Worm (Caenorhabditis elegans) whole organism, L4 larva: ENCODE measurements around the gene EGAP2.1.

ENCODE experiments used
- T20F7.1 ChIP-seq: fragments of 200-800 bp; sonication (Bioruptor generic); optimal IDR thresholded peaks from 2 replicates; lab custom pipeline; 2018; ENCODE audit warnings: mild to moderate bottlenecking, missing genetic modification characterization, missing compliant biosample characterization
- Y75B8A.6 ChIP-seq: fragments of 200-800 bp; sonication (Bioruptor generic); IDR thresholded peaks from 2 replicates; pipeline ENCODE4 v1.3.6; 2022; ENCODE audit warnings: missing genetic modification reagents, missing genetic modification characterization, missing compliant biosample characterization
- aha-1 ChIP-seq: fragments of 150-350 bp; peaks from one replicate; lab custom pipeline; 2014; ENCODE audit warnings: missing biosample characterization, missing genetic modification characterization
- ceh-20 ChIP-seq: fragments of 200-800 bp; sonication (Bioruptor generic); IDR thresholded peaks from 2 replicates; pipeline ENCODE4 v1.3.6; 2022; ENCODE audit warnings: missing genetic modification reagents, missing genetic modification characterization, missing compliant biosample characterization
- ceh-62 ChIP-seq: sonication (generic microtip); optimal IDR thresholded peaks from 2 replicates; lab custom pipeline; 2017; ENCODE audit warnings: missing biosample characterization, missing genetic modification characterization
- cey-2 ChIP-seq: sonication (generic microtip); optimal IDR thresholded peaks from 3 replicates; lab custom pipeline; 2017; ENCODE audit warnings: missing genetic modification characterization, mild to moderate bottlenecking, missing compliant biosample characterization, antibody characterized with exemption, borderline replicate concordance; ENCODE audit not compliant: insufficient read depth
- daf-16 ChIP-seq, 3 experiments: sonication (generic microtip); optimal IDR thresholded peaks; 2 replicates each; lab custom pipeline; 2016 to 2017; ENCODE audit warnings: missing genetic modification characterization in 3 of 3, missing genetic modification reagents in 3 of 3, mild to moderate bottlenecking in 2 of 3, missing compliant biosample characterization in 2 of 3, missing biosample characterization in 1 of 3, moderate library complexity in 1 of 3
- dmd-6 ChIP-seq: fragments of 200-800 bp; sonication (Bioruptor generic); IDR thresholded peaks from 2 replicates; pipeline ENCODE4 v1.3.6; 2022; ENCODE audit warnings: missing genetic modification reagents, missing genetic modification characterization, missing compliant biosample characterization
- dpl-1 ChIP-seq: fragments of 150-350 bp; optimal IDR thresholded peaks from 2 replicates; lab custom pipeline; 2014; ENCODE audit warnings: missing biosample characterization, missing genetic modification reagents, missing genetic modification characterization
- duxl-1 ChIP-seq: sonication (generic microtip); optimal IDR thresholded peaks from 2 replicates; lab custom pipeline; 2016; ENCODE audit warnings: mild to moderate bottlenecking, missing genetic modification characterization, moderate library complexity, missing compliant biosample characterization; ENCODE audit not compliant: poor library complexity
- dve-1 ChIP-seq: sonication (generic microtip); optimal IDR thresholded peaks from 2 replicates; lab custom pipeline; 2017; ENCODE audit warnings: antibody characterized with exemption, mild to moderate bottlenecking, missing genetic modification characterization, missing compliant biosample characterization; ENCODE audit not compliant: insufficient read depth
- egl-43 ChIP-seq: fragments of 200-800 bp; sonication (Bioruptor generic); IDR thresholded peaks from 2 replicates; pipeline ENCODE4 v1.3.6; 2022; ENCODE audit warnings: missing genetic modification reagents, missing genetic modification characterization, missing compliant biosample characterization
- fos-1 ChIP-seq: fragments of 150-350 bp; optimal IDR thresholded peaks from 2 replicates; lab custom pipeline; 2014; ENCODE audit warnings: missing biosample characterization, missing genetic modification characterization
- gei-8 ChIP-seq: fragments of 200-800 bp; sonication (Bioruptor generic); optimal IDR thresholded peaks from 2 replicates; lab custom pipeline; 2018; ENCODE audit warnings: mild to moderate bottlenecking, missing genetic modification characterization, missing compliant biosample characterization
- hlh-11 ChIP-seq: fragments of 200-800 bp; sonication (Bioruptor generic); optimal IDR thresholded peaks from 2 replicates; lab custom pipeline; 2018; ENCODE audit warnings: mild to moderate bottlenecking, missing genetic modification characterization, missing compliant biosample characterization
- hlh-30 ChIP-seq: sonication (generic microtip); optimal IDR thresholded peaks from 2 replicates; lab custom pipeline; 2017; ENCODE audit warnings: antibody characterized with exemption, mild to moderate bottlenecking, missing genetic modification characterization, missing compliant biosample characterization; ENCODE audit not compliant: insufficient read depth
- hmg-1.1 ChIP-seq: fragments of 200-800 bp; sonication (Bioruptor generic); IDR thresholded peaks from 2 replicates; pipeline ENCODE4 v1.3.6; 2022; ENCODE audit warnings: missing genetic modification reagents, missing genetic modification characterization, missing compliant biosample characterization
- lin-38 ChIP-seq: fragments of 200-800 bp; sonication (Bioruptor generic); IDR thresholded peaks from 2 replicates; pipeline ENCODE4 v1.3.6; 2022; ENCODE audit warnings: missing genetic modification reagents, missing genetic modification characterization, missing compliant biosample characterization
- lin-39 ChIP-seq: fragments of 150-350 bp; optimal IDR thresholded peaks from 2 replicates; lab custom pipeline; 2014; ENCODE audit warnings: missing biosample characterization, missing genetic modification reagents, missing genetic modification characterization
- lsy-2 ChIP-seq, 2 experiments: fragments of 150-350 bp in 1 of 2; sonication (generic microtip) in 1 of 2; optimal IDR thresholded peaks; 2 replicates each; lab custom pipeline; 2014 to 2017; ENCODE audit warnings: missing biosample characterization in 2 of 2, missing genetic modification characterization in 2 of 2
- mdl-1 ChIP-seq, 2 experiments: fragments of 150-350 bp in 1 of 2; sonication (generic microtip) in 1 of 2; optimal IDR thresholded peaks; 2 replicates each; lab custom pipeline; 2014 to 2017; ENCODE audit warnings: missing biosample characterization in 2 of 2, missing genetic modification characterization in 2 of 2
- mdt-29 ChIP-seq: fragments of 200-800 bp; sonication (Bioruptor generic); IDR thresholded peaks from 2 replicates; pipeline ENCODE4 v1.3.6; 2022; ENCODE audit warnings: missing genetic modification reagents, missing genetic modification characterization, missing compliant biosample characterization
- mep-1 ChIP-seq: fragments of 150-350 bp; sonication (generic microtip); optimal IDR thresholded peaks from 3 replicates; lab custom pipeline; 2014; ENCODE audit warnings: missing biosample characterization, missing genetic modification characterization
- mes-2 ChIP-seq: sonication (generic microtip); optimal IDR thresholded peaks from 2 replicates; lab custom pipeline; 2016; ENCODE audit warnings: missing genotype, mild to moderate bottlenecking, missing genetic modification characterization, missing compliant biosample characterization; ENCODE audit not compliant: poor library complexity, severe bottlenecking
- nhr-102 ChIP-seq: sonication (generic microtip); optimal IDR thresholded peaks from 2 replicates; lab custom pipeline; 2016; ENCODE audit warnings: mild to moderate bottlenecking, missing genetic modification characterization, moderate library complexity, missing compliant biosample characterization
- nhr-11 ChIP-seq: fragments of 150-350 bp; optimal IDR thresholded peaks from 2 replicates; lab custom pipeline; 2014; ENCODE audit warnings: missing biosample characterization, missing genetic modification characterization
- nhr-28 ChIP-seq: fragments of 150-350 bp; optimal IDR thresholded peaks from 2 replicates; lab custom pipeline; 2014; ENCODE audit warnings: missing biosample characterization, missing genetic modification characterization
- nhr-48 ChIP-seq: sonication (generic microtip); optimal IDR thresholded peaks from 2 replicates; lab custom pipeline; 2016; ENCODE audit warnings: mild to moderate bottlenecking, missing genetic modification characterization, missing compliant biosample characterization
- nhr-6 ChIP-seq: fragments of 150-350 bp; optimal IDR thresholded peaks from 2 replicates; lab custom pipeline; 2014; ENCODE audit warnings: missing biosample characterization, missing genetic modification characterization
- pha-4 ChIP-seq, 2 experiments: fragments of 150-350 bp in 1 of 2; fragments of 200-800 bp in 1 of 2; sonication (Bioruptor generic) in 1 of 2; IDR thresholded peaks in 1 of 2; optimal IDR thresholded peaks in 1 of 2; 2 replicates each; pipeline versions ENCODE4 v1.3.6 to Lab custom; 2014 to 2022; ENCODE audit warnings: missing genetic modification characterization in 2 of 2, missing genetic modification reagents in 2 of 2, missing biosample characterization in 1 of 2, missing compliant biosample characterization in 1 of 2
- php-3 ChIP-seq: fragments of 200-800 bp; sonication (Bioruptor generic); IDR thresholded peaks from 2 replicates; pipeline ENCODE4 v1.3.6; 2022; ENCODE audit warnings: missing genetic modification reagents, missing genetic modification characterization, missing compliant biosample characterization
- pqm-1 ChIP-seq: sonication (generic microtip); optimal IDR thresholded peaks from 2 replicates; lab custom pipeline; 2017; ENCODE audit warnings: missing biosample characterization, missing genetic modification characterization
- rbr-2 ChIP-seq: sonication (generic microtip); optimal IDR thresholded peaks from 2 replicates; lab custom pipeline; 2016; ENCODE audit warnings: missing genotype, missing genetic modification characterization, missing compliant biosample characterization
- saeg-2 ChIP-seq: fragments of 200-800 bp; sonication (Bioruptor generic); IDR thresholded peaks from 2 replicates; pipeline ENCODE4 v1.3.6; 2022; ENCODE audit warnings: missing genetic modification reagents, missing genetic modification characterization, missing compliant biosample characterization
- sdz-12 ChIP-seq: fragments of 200-800 bp; sonication (Bioruptor generic); optimal IDR thresholded peaks from 2 replicates; lab custom pipeline; 2018; ENCODE audit warnings: mild to moderate bottlenecking, missing genetic modification characterization, missing compliant biosample characterization
- spr-1 ChIP-seq: sonication (generic microtip); optimal IDR thresholded peaks from 2 replicates; lab custom pipeline; 2016; ENCODE audit warnings: mild to moderate bottlenecking, missing genetic modification characterization, missing compliant biosample characterization
- spr-3 ChIP-seq: fragments of 200-800 bp; sonication (Bioruptor generic); optimal IDR thresholded peaks from 2 replicates; lab custom pipeline; 2018; ENCODE audit warnings: mild to moderate bottlenecking, missing genetic modification characterization, missing compliant biosample characterization
- tra-1 ChIP-seq: fragments of 200-800 bp; sonication (Bioruptor generic); IDR thresholded peaks from 2 replicates; pipeline ENCODE4 v1.3.6; 2022; ENCODE audit warnings: missing genetic modification reagents, missing genetic modification characterization, missing compliant biosample characterization
- unc-130 ChIP-seq: sonication (generic microtip); optimal IDR thresholded peaks from 2 replicates; lab custom pipeline; 2016; ENCODE audit warnings: missing genetic modification reagents, missing genetic modification characterization, missing compliant biosample characterization
- unc-62 ChIP-seq, 3 experiments: fragments of 150-350 bp in 1 of 3; sonication (generic microtip); optimal IDR thresholded peaks in 2 of 3; peaks in 1 of 3; 1 replicate in 1 of 3; 2 replicates in 2 of 3; lab custom pipeline; 2014 to 2017; ENCODE audit warnings: missing biosample characterization in 3 of 3, missing genetic modification characterization in 3 of 3, missing genetic modification reagents in 3 of 3, missing genotype in 1 of 3
- zag-1 ChIP-seq: fragments of 150-350 bp; optimal IDR thresholded peaks from 2 replicates; lab custom pipeline; 2014; ENCODE audit warnings: missing biosample characterization, missing genetic modification characterization

The EGAP2.1 gene

DNA sequence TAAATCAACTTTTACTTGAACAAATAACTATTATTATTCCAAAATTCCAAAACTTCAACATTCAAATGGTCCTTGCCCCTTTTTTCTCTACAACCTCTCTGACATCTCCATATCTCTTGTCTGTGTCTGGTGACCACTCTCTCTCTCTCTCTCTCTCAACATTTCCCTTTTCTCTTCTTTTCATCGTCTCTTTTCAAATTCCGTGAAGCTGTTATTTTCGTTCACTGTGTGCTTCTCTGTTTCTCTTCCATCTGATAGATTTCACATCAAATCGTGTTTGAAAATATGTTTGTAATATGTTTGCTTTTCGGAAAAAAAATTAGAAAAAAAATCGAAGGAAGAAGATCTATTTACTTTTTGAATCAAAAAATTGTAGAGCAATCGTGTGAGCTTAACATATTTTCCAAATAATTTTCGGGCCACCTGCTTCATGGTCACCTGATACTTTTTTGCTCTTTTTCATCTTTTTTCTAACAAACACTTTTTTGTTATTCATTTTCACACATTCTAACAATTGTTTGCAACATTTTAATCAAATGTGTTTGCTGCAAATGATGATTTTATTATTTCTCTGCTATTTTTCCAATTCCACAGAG, 30.1 kb upstream of the EGAP2.1 start:
- TF ChIP-seq nhr-28 (tag; lab: Kevin White, UChicago) = peak; percentile 3
- TF ChIP-seq nhr-11 (tag; lab: Kevin White, UChicago) = no peak
- TF ChIP-seq mdl-1 (tag; optimal IDR thresholded peaks at IDR 0.05; lab: Kevin White, UChicago) = peak in 1 of 2 experiments; percentile 22
- no peak for TF ChIP-seq lin-39 (tag; lab: Kevin White, UChicago)
- peak; percentile 81 for TF ChIP-seq hlh-30
- TF ChIP-seq ceh-62 (tag; lab: Kevin White, UChicago) = no peak
- no peak for TF ChIP-seq pha-4 (GFP tag; IDR thresholded peaks at IDR 0.05; lab: Robert Waterston, UW)
- TF ChIP-seq pha-4 (tag; optimal IDR thresholded peaks at IDR 0.05; lab: Kevin White, UChicago) = peak; percentile 11
- peak in 1 of 2 experiments; percentile 89 for TF ChIP-seq daf-16 (GFP tag; optimal IDR thresholded peaks at IDR 0.05; lab: Kevin White, UChicago)
- TF ChIP-seq daf-16 (tag; optimal IDR thresholded peaks at IDR 0.05; lab: Kevin White, UChicago) = peak; percentile 50
- peak in 1 of 2 experiments; percentile 21 for TF ChIP-seq unc-62 (GFP tag; optimal IDR thresholded peaks at IDR 0.05 in 1 of 2; lab: Kevin White, UChicago)
- no peak for TF ChIP-seq unc-62 (tag; optimal IDR thresholded peaks at IDR 0.05; lab: Kevin White, UChicago)
- no peak for TF ChIP-seq sdz-12 (GFP tag; lab: Kevin White, UChicago)
- TF ChIP-seq nhr-6 (tag; lab: Kevin White, UChicago) = no peak
- TF ChIP-seq mep-1 (tag; lab: Kevin White, UChicago) = peak; percentile 56
- TF ChIP-seq hlh-11 (tag; lab: Kevin White, UChicago) = peak; percentile 57
- peak in 1 of 2 experiments; percentile 67 for TF ChIP-seq lsy-2 (tag; optimal IDR thresholded peaks at IDR 0.05; lab: Kevin White, UChicago)
- peak; percentile 36 for TF ChIP-seq dve-1 (tag; lab: Kevin White, UChicago)
- TF ChIP-seq rbr-2 (tag; lab: Kevin White, UChicago) = peak; percentile 11
- peak; percentile 44 for TF ChIP-seq mes-2 (tag; lab: Kevin White, UChicago)
- TF ChIP-seq hmg-1.1 (GFP tag; lab: Robert Waterston, UW) = peak; percentile 54; the same call in 1 of the 2 replicates
- no peak for TF ChIP-seq duxl-1 (tag; lab: Kevin White, UChicago)

DNA sequence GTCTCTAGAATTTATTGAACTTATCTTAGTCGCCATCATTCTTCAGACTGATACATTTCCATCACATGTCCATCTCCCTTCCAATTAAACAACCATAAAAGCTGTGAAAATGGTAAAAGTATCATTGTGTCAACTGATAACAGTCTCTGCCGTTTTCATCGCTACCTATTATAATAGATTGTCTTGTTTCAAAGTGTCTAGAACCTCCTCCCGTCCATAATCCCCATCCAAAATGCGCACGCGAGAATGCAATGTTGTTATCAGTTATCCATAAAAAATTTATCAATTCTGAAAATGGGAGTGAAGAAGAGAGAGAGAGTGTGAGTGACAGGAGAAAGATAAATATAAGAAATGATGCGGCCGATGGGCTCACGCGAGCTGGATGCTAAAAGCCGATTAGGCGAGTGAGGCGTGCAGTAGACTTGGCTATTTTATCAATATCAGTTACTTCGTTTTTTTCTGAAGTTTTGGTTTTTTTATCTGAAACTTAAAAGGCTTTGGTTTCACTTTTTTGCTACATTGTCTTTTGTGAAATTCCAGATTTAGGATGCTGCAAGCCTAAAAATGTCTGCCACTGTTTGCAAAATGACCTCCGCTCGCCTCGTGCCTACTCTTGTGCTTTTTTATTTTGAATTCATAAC, 29.2 kb upstream of the EGAP2.1 start:
- TF ChIP-seq spr-1 (tag; lab: Kevin White, UChicago) (peak; percentile 3), ceh-62 (tag; lab: Kevin White, UChicago) (no peak), zag-1 (tag; lab: Kevin White, UChicago) (no peak), egl-43 (GFP tag; lab: Robert Waterston, UW) (no peak), php-3 (GFP tag; lab: Robert Waterston, UW) (peak; percentile 99), mep-1 (tag; lab: Kevin White, UChicago) (peak; percentile 36), ceh-20 (peak; percentile 63), T20F7.1 (GFP tag; lab: Kevin White, UChicago) (peak; percentile 63), aha-1 (tag; lab: Kevin White, UChicago) (peak; percentile 91), mdt-29 (GFP tag; lab: Robert Waterston, UW) (0 out of 2 replicates have a peak, but pooled peaks have one; percentile 30), pha-4 (GFP tag; IDR thresholded peaks at IDR 0.05; lab: Robert Waterston, UW) (peak; percentile 54), pha-4 (tag; optimal IDR thresholded peaks at IDR 0.05; lab: Kevin White, UChicago) (no peak), cey-2 (tag; lab: Kevin White, UChicago) (peak; percentile 51), mdl-1 (tag; optimal IDR thresholded peaks at IDR 0.05; lab: Kevin White, UChicago) (no peak), lsy-2 (tag; optimal IDR thresholded peaks at IDR 0.05; lab: Kevin White, UChicago) (peak in 1 of 2 experiments; percentile 25), fos-1 (tag; lab: Kevin White, UChicago) (no peak), hmg-1.1 (GFP tag; lab: Robert Waterston, UW) (0 out of 2 replicates have a peak, but pooled peaks have one; percentile 25), Y75B8A.6 (no peak), saeg-2 (GFP tag; lab: Robert Waterston, UW) (peak; percentile 82), hlh-11 (tag; lab: Kevin White, UChicago) (peak; percentile 91), nhr-48 (tag; lab: Kevin White, UChicago) (peak; percentile 84), dmd-6 (GFP tag; lab: Robert Waterston, UW) (peak; percentile 95), unc-130 (GFP tag; lab: Kevin White, UChicago) (no peak), pqm-1 (tag; lab: Kevin White, UChicago) (peak; percentile 91), dve-1 (tag; lab: Kevin White, UChicago) (peak; percentile 97), tra-1 (GFP tag; lab: Robert Waterston, UW) (peak; percentile 98), dpl-1 (GFP tag; lab: Kevin White, UChicago) (no peak), nhr-102 (tag; lab: Kevin White, UChicago) (peak; percentile 81), mes-2 (tag; lab: Kevin White, UChicago) (peak; percentile 45), lin-38 (GFP tag; lab: Robert Waterston, UW) (peak; percentile 27; the same call in 1 of the 2 replicates), spr-3 (GFP tag; lab: Kevin White, UChicago) (no peak), daf-16 (GFP tag; optimal IDR thresholded peaks at IDR 0.05; lab: Kevin White, UChicago) (peak in 1 of 2 experiments; percentile 89), daf-16 (tag; optimal IDR thresholded peaks at IDR 0.05; lab: Kevin White, UChicago) (peak; percentile 83), gei-8 (peak; percentile 21)
